Fruit fly (Drosophila melanogaster) whole organism, adult: ENCODE measurements around the gene SPE.

ENCODE experiments used
- CG11617 ChIP-seq: fragments of 200-800 bp; sonication (Bioruptor generic); optimal IDR thresholded peaks from 2 replicates; lab custom pipeline; 2017; ENCODE audit warnings: mild to moderate bottlenecking, missing biosample characterization, missing genetic modification reagents, missing genetic modification characterization
- CG12768 ChIP-seq: fragments of 200-800 bp; sonication (Bioruptor generic); optimal IDR thresholded peaks from 2 replicates; lab custom pipeline; 2017; ENCODE audit warnings: missing biosample characterization, missing genetic modification characterization, mild to moderate bottlenecking, moderate library complexity, missing genetic modification reagents
- CG14711 ChIP-seq: fragments of 200-800 bp; sonication (Bioruptor generic); optimal IDR thresholded peaks from 2 replicates; lab custom pipeline; 2018; ENCODE audit warnings: missing biosample characterization, mild to moderate bottlenecking, missing genetic modification characterization, moderate library complexity
- CG1620 ChIP-seq: fragments of 200-800 bp; sonication (Bioruptor generic); optimal IDR thresholded peaks from 2 replicates; lab custom pipeline; 2016; ENCODE audit warnings: missing biosample characterization, missing genetic modification characterization
- CG5204 ChIP-seq: fragments of 200-800 bp; sonication (Bioruptor generic); optimal IDR thresholded peaks from 2 replicates; lab custom pipeline; 2016; ENCODE audit warnings: missing biosample characterization, missing genetic modification characterization
- CG7045 ChIP-seq: fragments of 200-800 bp; sonication (Bioruptor generic); optimal IDR thresholded peaks from 2 replicates; lab custom pipeline; 2017; ENCODE audit warnings: missing biosample characterization, mild to moderate bottlenecking, missing genetic modification characterization
- CG7101 ChIP-seq: fragments of 200-800 bp; sonication (Bioruptor generic); optimal IDR thresholded peaks from 2 replicates; lab custom pipeline; 2018; ENCODE audit warnings: missing biosample characterization, mild to moderate bottlenecking, missing genetic modification characterization, moderate library complexity
- Clk ChIP-seq: fragments of 200-800 bp; sonication (Bioruptor generic); optimal IDR thresholded peaks from 2 replicates; lab custom pipeline; 2017; ENCODE audit warnings: missing biosample characterization, missing genetic modification characterization
- Crg-1 ChIP-seq: fragments of 200-800 bp; sonication (Bioruptor generic); optimal IDR thresholded peaks from 2 replicates; lab custom pipeline; 2016; ENCODE audit warnings: missing biosample characterization, missing genetic modification characterization
- Hr96 ChIP-seq: fragments of 200-800 bp; sonication (Bioruptor generic); optimal IDR thresholded peaks from 2 replicates; lab custom pipeline; 2016; ENCODE audit warnings: missing biosample characterization, missing genetic modification characterization
- Mnt ChIP-seq: fragments of 200-800 bp; sonication (Bioruptor generic); optimal IDR thresholded peaks from 2 replicates; lab custom pipeline; 2016; ENCODE audit warnings: missing biosample characterization, mild to moderate bottlenecking, missing genetic modification characterization
- bab1 ChIP-seq: fragments of 200-800 bp; sonication (Bioruptor generic); optimal IDR thresholded peaks from 3 replicates; lab custom pipeline; 2019; ENCODE audit warnings: missing biosample characterization, mild to moderate bottlenecking, missing genetic modification characterization, moderate library complexity
- cic ChIP-seq: fragments of 200-800 bp; sonication (Bioruptor generic); optimal IDR thresholded peaks from 2 replicates; lab custom pipeline; 2017; ENCODE audit warnings: missing biosample characterization, mild to moderate bottlenecking, missing genetic modification characterization, moderate library complexity
- cnc ChIP-seq, 2 experiments: fragments of >200 bp; optimal IDR thresholded peaks; 2 replicates each; lab custom pipeline; 2017
- kay ChIP-seq: fragments of 200-800 bp; sonication (Bioruptor generic); peaks from one replicate; lab custom pipeline; 2016; ENCODE audit warnings: missing biosample characterization, missing genetic modification characterization, borderline replicate concordance
- ovo ChIP-seq: fragments of 200-800 bp; sonication (Bioruptor generic); optimal IDR thresholded peaks from 2 replicates; lab custom pipeline; 2016; ENCODE audit warnings: missing biosample characterization, missing genetic modification characterization
- pad ChIP-seq: fragments of 200-800 bp; sonication (Bioruptor generic); optimal IDR thresholded peaks from 3 replicates; lab custom pipeline; 2017; ENCODE audit warnings: missing biosample characterization, missing genetic modification characterization, mild to moderate bottlenecking, moderate library complexity, missing genetic modification reagents
- tj ChIP-seq: fragments of 200-800 bp; sonication (Bioruptor generic); optimal IDR thresholded peaks from 3 replicates; lab custom pipeline; 2017; ENCODE audit warnings: missing biosample characterization, mild to moderate bottlenecking, missing genetic modification characterization, moderate library complexity
- toe ChIP-seq: fragments of 200-800 bp; sonication (Bioruptor generic); optimal IDR thresholded peaks from 2 replicates; lab custom pipeline; 2016; ENCODE audit warnings: missing biosample characterization, missing genetic modification characterization

The SPE gene

dm6 chr3R:23702461-23702860, 16.4 kb downstream of the SPE start, which contains the start of gene Qsox4:
TSS of gene Qsox4 (plus strand) at chr3R:23702761.
- no peak for TF ChIP-seq CG1620
- no peak for TF ChIP-seq CG5204 (GFP tag; lab: Kevin White, UChicago)
- no peak for TF ChIP-seq CG11617 (GFP tag; lab: Kevin White, UChicago)
- no peak for TF ChIP-seq CG7101
- TF ChIP-seq toe = no peak
- no peak for TF ChIP-seq CG12768 (GFP tag; lab: Kevin White, UChicago)
- no peak for TF ChIP-seq cic (GFP tag; lab: Kevin White, UChicago)
- no peak for TF ChIP-seq CG14711 (tag; lab: Kevin White, UChicago)
- TF ChIP-seq cnc (optimal IDR thresholded peaks at IDR 0.05; lab: Kevin White, UChicago) = no peak
- TF ChIP-seq tj (GFP tag; lab: Kevin White, UChicago) = no peak
- no peak for TF ChIP-seq bab1 (GFP tag; lab: Kevin White, UChicago)
- TF ChIP-seq ovo (GFP tag; lab: Kevin White, UChicago) = no peak
- TF ChIP-seq Mnt (GFP tag; lab: Kevin White, UChicago) = no peak
- TF ChIP-seq Clk = no peak
- no peak for TF ChIP-seq pad
- TF ChIP-seq CG7045 (GFP tag; lab: Kevin White, UChicago) = no peak
- TF ChIP-seq kay (GFP tag; lab: Kevin White, UChicago) = no peak
- TF ChIP-seq Crg-1 (GFP tag; lab: Kevin White, UChicago) = no peak
- TF ChIP-seq Hr96 (GFP tag; lab: Kevin White, UChicago) = no peak

dm6 chr3R:23704383-23705033, 18.5 kb downstream of the SPE start, which contains the start of gene Gba1b:
TSS of gene Gba1b (plus strand) at chr3R:23704804.
- no peak for TF ChIP-seq CG1620
- TF ChIP-seq CG5204 (GFP tag; lab: Kevin White, UChicago) = no peak
- TF ChIP-seq CG11617 (GFP tag; lab: Kevin White, UChicago) = no peak
- no peak for TF ChIP-seq Mnt (GFP tag; lab: Kevin White, UChicago)
- no peak for TF ChIP-seq Clk
- TF ChIP-seq cic (GFP tag; lab: Kevin White, UChicago) = no peak
- no peak for TF ChIP-seq CG7101
- TF ChIP-seq CG7045 (GFP tag; lab: Kevin White, UChicago) = no peak
- no peak for TF ChIP-seq CG12768 (GFP tag; lab: Kevin White, UChicago)
- no peak for TF ChIP-seq ovo (GFP tag; lab: Kevin White, UChicago)

dm6 chr3R:23709508-23710208, 23.6 kb downstream of the SPE start, which contains the start of gene CG10301:
TSS of gene CG10301 (plus strand) at chr3R:23710158.
- TF ChIP-seq CG14711 (tag; lab: Kevin White, UChicago) (no peak), CG7101 (no peak), CG7045 (GFP tag; lab: Kevin White, UChicago) (no peak), cnc (optimal IDR thresholded peaks at IDR 0.05; lab: Kevin White, UChicago) (no peak), CG12768 (GFP tag; lab: Kevin White, UChicago) (no peak), Clk (no peak), toe (no peak), ovo (GFP tag; lab: Kevin White, UChicago) (no peak), cic (GFP tag; lab: Kevin White, UChicago) (no peak), tj (GFP tag; lab: Kevin White, UChicago) (no peak), pad (no peak), Hr96 (GFP tag; lab: Kevin White, UChicago) (no peak)

dm6 chr3R:23711195-23711594, 25.1 kb downstream of the SPE start, which contains the start of gene CG10300:
TSS of gene CG10300 (plus strand) at chr3R:23711527.
- TF ChIP-seq cic (GFP tag; lab: Kevin White, UChicago) = peak; percentile 53
- TF ChIP-seq CG12768 (GFP tag; lab: Kevin White, UChicago) = peak; percentile 7
- TF ChIP-seq kay (GFP tag; lab: Kevin White, UChicago) = no peak
- TF ChIP-seq CG7101 = no peak

- no peak for TF ChIP-seq ovo (GFP tag; lab: Kevin White, UChicago)
- TF ChIP-seq kay (GFP tag; lab: Kevin White, UChicago) = no peak
- TF ChIP-seq cnc (optimal IDR thresholded peaks at IDR 0.05; lab: Kevin White, UChicago) = no peak
- TF ChIP-seq CG14711 (tag; lab: Kevin White, UChicago) = peak; percentile 22
- TF ChIP-seq Crg-1 (GFP tag; lab: Kevin White, UChicago) = no peak
- no peak for TF ChIP-seq CG7045 (GFP tag; lab: Kevin White, UChicago)
- no peak for TF ChIP-seq Clk
- peak; percentile 11 for TF ChIP-seq tj (GFP tag; lab: Kevin White, UChicago)
- peak; percentile 4 for TF ChIP-seq bab1 (GFP tag; lab: Kevin White, UChicago)
- no peak for TF ChIP-seq Hr96 (GFP tag; lab: Kevin White, UChicago)
- no peak for TF ChIP-seq cic (GFP tag; lab: Kevin White, UChicago)
- no peak for TF ChIP-seq CG11617 (GFP tag; lab: Kevin White, UChicago)
Observed at dm6 chr3R:23713901-23714300, 27.8 kb downstream of the SPE start.

dm6 chr3R:23714852-23715251, 28.8 kb downstream of the SPE start:
- TF ChIP-seq kay (GFP tag; lab: Kevin White, UChicago) (peak; percentile 47), CG14711 (tag; lab: Kevin White, UChicago) (no peak)
